Fruit fly (Drosophila melanogaster): ENCODE data around the gene CG10654.
A peak's percentile ranks its signal among the peaks of the same experiment; 100 is the strongest.

CG10654 gene

dm6 chr3L:12489952-12490351 is 17.7 kb downstream of the CG10654 start:
- TF ChIP-seq kay (GFP tag; ENCODE audit: borderline replicate concordance) (no peak), ovo (GFP tag; optimal IDR thresholded peaks at IDR 0.05) (no peak), CG11617 (GFP tag; optimal IDR thresholded peaks at IDR 0.05) (no peak), Clk (GFP tag; optimal IDR thresholded peaks at IDR 0.05) (no peak), pad (GFP tag; optimal IDR thresholded peaks at IDR 0.05) (no peak), CG33017 (tag; optimal IDR thresholded peaks at IDR 0.05) (no peak), Mnt (GFP tag; optimal IDR thresholded peaks at IDR 0.05) (no peak), cic (GFP tag; optimal IDR thresholded peaks at IDR 0.05) (no peak), CG5204 (GFP tag; optimal IDR thresholded peaks at IDR 0.05) (no peak), CG7101 (tag; optimal IDR thresholded peaks at IDR 0.05) (no peak), Hr96 (GFP tag; optimal IDR thresholded peaks at IDR 0.05) (no peak), tj (GFP tag; optimal IDR thresholded peaks at IDR 0.05) (no peak), toe (GFP tag; optimal IDR thresholded peaks at IDR 0.05) (no peak), CG14711 (tag; optimal IDR thresholded peaks at IDR 0.05) (no peak), CG1620 (GFP tag; optimal IDR thresholded peaks at IDR 0.05) (no peak)

- TF ChIP-seq ovo (GFP tag; optimal IDR thresholded peaks at IDR 0.05) (no peak), cnc (optimal IDR thresholded peaks at IDR 0.05) (no peak), CG1620 (GFP tag; optimal IDR thresholded peaks at IDR 0.05) (no peak), CG14711 (tag; optimal IDR thresholded peaks at IDR 0.05) (no peak), CG33017 (tag; optimal IDR thresholded peaks at IDR 0.05) (no peak), cic (GFP tag; optimal IDR thresholded peaks at IDR 0.05) (no peak), bab1 (GFP tag; optimal IDR thresholded peaks at IDR 0.05) (no peak), CG12768 (GFP tag; optimal IDR thresholded peaks at IDR 0.05) (no peak), Mnt (GFP tag; optimal IDR thresholded peaks at IDR 0.05) (no peak), CG5204 (GFP tag; optimal IDR thresholded peaks at IDR 0.05) (no peak), Clk (GFP tag; optimal IDR thresholded peaks at IDR 0.05) (no peak)
These were observed 21.5 kb downstream of the CG10654 start for dm6 chr3L:12486175-12486574.

dm6 chr3L:12484948-12485347 is 22.7 kb downstream of the CG10654 start, which contains the start of gene CG10663:
TSS of gene CG10663 (minus strand) at chr3L:12485035.
- TF ChIP-seq CG14711 (tag; optimal IDR thresholded peaks at IDR 0.05) (no peak), CG12768 (GFP tag; optimal IDR thresholded peaks at IDR 0.05) (no peak), cnc (optimal IDR thresholded peaks at IDR 0.05) (no peak), CG1620 (GFP tag; optimal IDR thresholded peaks at IDR 0.05) (no peak), Clk (GFP tag; optimal IDR thresholded peaks at IDR 0.05) (no peak), Mnt (GFP tag; optimal IDR thresholded peaks at IDR 0.05) (no peak), CG33017 (tag; optimal IDR thresholded peaks at IDR 0.05) (no peak), pad (GFP tag; optimal IDR thresholded peaks at IDR 0.05) (no peak), Hr96 (GFP tag; optimal IDR thresholded peaks at IDR 0.05) (no peak), CG5204 (GFP tag; optimal IDR thresholded peaks at IDR 0.05) (no peak), tj (GFP tag; optimal IDR thresholded peaks at IDR 0.05) (no peak), CG7101 (tag; optimal IDR thresholded peaks at IDR 0.05) (no peak), cic (GFP tag; optimal IDR thresholded peaks at IDR 0.05) (no peak)

dm6 chr3L:12484464-12484863 is 23.2 kb downstream of the CG10654 start:
- TF ChIP-seq ovo (GFP tag; optimal IDR thresholded peaks at IDR 0.05) (no peak), Mnt (GFP tag; optimal IDR thresholded peaks at IDR 0.05) (no peak), CG7101 (tag; optimal IDR thresholded peaks at IDR 0.05) (no peak), CG11617 (GFP tag; optimal IDR thresholded peaks at IDR 0.05) (no peak), cnc (optimal IDR thresholded peaks at IDR 0.05) (no peak), kay (GFP tag; ENCODE audit: borderline replicate concordance) (no peak), Hr96 (GFP tag; optimal IDR thresholded peaks at IDR 0.05) (no peak), tj (GFP tag; optimal IDR thresholded peaks at IDR 0.05) (no peak), Crg-1 (GFP tag; optimal IDR thresholded peaks at IDR 0.05) (no peak), cic (GFP tag; optimal IDR thresholded peaks at IDR 0.05) (no peak), CG14711 (tag; optimal IDR thresholded peaks at IDR 0.05) (no peak), bab1 (GFP tag; optimal IDR thresholded peaks at IDR 0.05) (no peak), CG7045 (GFP tag; optimal IDR thresholded peaks at IDR 0.05) (no peak), CG33017 (tag; optimal IDR thresholded peaks at IDR 0.05) (no peak), CG5204 (GFP tag; optimal IDR thresholded peaks at IDR 0.05) (no peak), CG12768 (GFP tag; optimal IDR thresholded peaks at IDR 0.05) (no peak), toe (GFP tag; optimal IDR thresholded peaks at IDR 0.05) (no peak), CG1620 (GFP tag; optimal IDR thresholded peaks at IDR 0.05) (no peak), Clk (GFP tag; optimal IDR thresholded peaks at IDR 0.05) (no peak), pad (GFP tag; optimal IDR thresholded peaks at IDR 0.05) (no peak)

- TF ChIP-seq ovo (GFP tag; optimal IDR thresholded peaks at IDR 0.05): no peak
- TF ChIP-seq bab1 (GFP tag; optimal IDR thresholded peaks at IDR 0.05): peak; percentile 19
- no peak for TF ChIP-seq CG14711 (tag; optimal IDR thresholded peaks at IDR 0.05)
- TF ChIP-seq cnc (optimal IDR thresholded peaks at IDR 0.05): no peak
- TF ChIP-seq cic (GFP tag; optimal IDR thresholded peaks at IDR 0.05): no peak
- peak; percentile 21 for TF ChIP-seq kay (GFP tag; ENCODE audit: borderline replicate concordance)
- TF ChIP-seq CG5204 (GFP tag; optimal IDR thresholded peaks at IDR 0.05): no peak
These were observed 24.7 kb downstream of the CG10654 start for dm6 chr3L:12482917-12483316.

- TF ChIP-seq pad (GFP tag; optimal IDR thresholded peaks at IDR 0.05) (no peak), cic (GFP tag; optimal IDR thresholded peaks at IDR 0.05) (no peak), ovo (GFP tag; optimal IDR thresholded peaks at IDR 0.05) (no peak), CG33017 (tag; optimal IDR thresholded peaks at IDR 0.05) (no peak), cnc (optimal IDR thresholded peaks at IDR 0.05) (no peak), bab1 (GFP tag; optimal IDR thresholded peaks at IDR 0.05) (no peak), Clk (GFP tag; optimal IDR thresholded peaks at IDR 0.05) (no peak), kay (GFP tag; ENCODE audit: borderline replicate concordance) (no peak), CG5204 (GFP tag; optimal IDR thresholded peaks at IDR 0.05) (no peak), toe (GFP tag; optimal IDR thresholded peaks at IDR 0.05) (no peak), CG12768 (GFP tag; optimal IDR thresholded peaks at IDR 0.05) (no peak)
These were observed 25.4 kb downstream of the CG10654 start, which contains the start of gene CG33725 for dm6 chr3L:12482246-12482645. TSS of gene CG33725 (plus strand) at chr3L:12482609.
